Worm (Caenorhabditis elegans): Measurements from ENCODE around the gene clec-161.

clec-161 gene

DNA sequence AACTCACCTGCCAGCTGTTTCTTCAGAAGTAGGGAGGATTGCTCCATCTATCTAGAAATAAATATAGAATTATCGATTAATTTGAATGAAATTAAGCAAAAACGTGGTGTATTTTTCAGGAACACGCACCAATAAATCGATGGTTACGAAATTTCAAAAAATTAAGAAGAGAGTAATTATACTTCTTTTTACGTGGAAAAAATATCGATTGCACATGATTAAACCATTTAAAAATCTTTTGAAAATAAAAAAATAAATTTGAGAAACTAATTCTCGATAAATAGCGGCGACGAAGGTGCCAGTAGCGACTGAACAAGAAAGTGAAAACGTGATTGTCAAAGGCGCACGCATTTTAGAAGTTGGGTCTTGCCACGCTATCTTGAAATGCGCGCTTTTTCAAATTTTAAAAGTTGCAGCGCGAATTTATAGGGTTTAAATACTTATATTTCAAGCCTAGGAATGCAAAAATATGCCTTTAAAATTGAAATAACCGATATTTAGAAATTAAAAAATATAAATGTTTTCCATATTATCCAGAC, 22.6 kb upstream of the clec-161 start, which contains the start of gene ubc-7:
ubc-7 (minus strand) TSS at position 51 of the 539 bp plus-strand sequence.
- TF ChIP-seq T22C8.4 (GFP tag; IDR thresholded peaks at IDR 0.05), result peak; percentile 13; the same call in 1 of the 2 replicates
- TF ChIP-seq tab-1 (GFP tag; IDR thresholded peaks at IDR 0.05), result no peak
- TF ChIP-seq med-1 (GFP tag; optimal IDR thresholded peaks at IDR 0.05; ENCODE audit: insufficient read depth), result no peak
- 0 out of 2 replicates have a peak, but pooled peaks have one; percentile 13 for TF ChIP-seq ztf-23 (GFP tag; IDR thresholded peaks at IDR 0.05)
- no peak for TF ChIP-seq flt-1 (GFP tag; IDR thresholded peaks at IDR 0.05)
- TF ChIP-seq cog-1 (tag; optimal IDR thresholded peaks at IDR 0.05), result peak; percentile 55
- no peak for TF ChIP-seq ztf-29 (GFP tag; IDR thresholded peaks at IDR 0.05)

DNA sequence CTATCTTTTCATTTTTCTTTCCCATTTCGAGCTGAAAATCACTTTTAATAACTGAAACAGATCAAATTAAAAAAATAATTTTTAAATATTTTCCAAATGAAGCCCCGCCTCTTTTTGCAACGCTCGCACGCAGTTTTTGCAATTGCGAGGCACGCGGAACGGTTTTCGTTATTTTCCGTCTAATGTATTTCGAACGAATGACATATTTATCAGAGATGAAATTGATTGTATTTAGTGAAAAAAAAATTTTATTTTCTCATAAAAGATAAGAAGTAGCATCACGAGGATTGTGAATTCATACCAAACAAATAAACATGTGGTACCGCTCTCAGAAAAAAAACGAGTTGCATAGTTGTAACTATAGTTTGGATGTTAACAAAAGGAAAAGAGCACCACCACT, 21.3 kb upstream of the clec-161 start, which contains the start of gene rpac-19:
rpac-19 (minus strand) TSS at position 31 of the 400 bp plus-strand sequence.
- TF ChIP-seq ztf-23 (GFP tag; IDR thresholded peaks at IDR 0.05) (peak; percentile 74), ztf-29 (GFP tag; IDR thresholded peaks at IDR 0.05) (0 out of 2 replicates have a peak, but pooled peaks have one; percentile 52), tab-1 (GFP tag; IDR thresholded peaks at IDR 0.05) (peak; percentile 67; the same call in 1 of the 2 replicates), ref-1 (GFP tag; conservative IDR thresholded peaks at IDR 0.05) (no peak), flt-1 (GFP tag; IDR thresholded peaks at IDR 0.05) (peak; percentile 82), klf-2 (GFP tag; conservative IDR thresholded peaks at IDR 0.05) (0 out of 2 replicates have a peak, but pooled peaks have one; percentile 26), med-1 (GFP tag; optimal IDR thresholded peaks at IDR 0.05; ENCODE audit: insufficient read depth) (peak; percentile 71), cog-1 (tag; optimal IDR thresholded peaks at IDR 0.05) (no peak), T22C8.4 (GFP tag; IDR thresholded peaks at IDR 0.05) (no peak)

DNA sequence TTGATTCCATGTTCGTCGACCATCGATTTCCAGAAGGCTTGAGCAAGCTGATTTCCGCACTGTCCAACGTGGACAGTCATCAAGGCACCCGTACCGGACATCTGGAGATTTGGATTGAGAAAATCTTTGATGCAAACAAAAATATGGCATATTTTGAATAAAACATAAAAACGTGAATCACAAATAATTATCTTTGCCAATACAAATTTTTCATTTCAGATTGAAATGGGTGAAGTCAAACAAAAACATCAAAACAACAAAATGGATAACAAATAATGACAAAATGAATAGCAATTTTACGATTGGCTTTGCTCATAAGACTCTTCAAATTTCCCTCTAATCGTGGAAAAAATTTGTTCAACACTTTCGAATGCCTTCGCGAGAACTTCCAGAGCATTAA, 20.5 kb upstream of the clec-161 start, which contains the start of gene tbg-1:
tbg-1 (minus strand) TSS at position 101 of the 400 bp plus-strand sequence.
- TF ChIP-seq T22C8.4 (GFP tag; IDR thresholded peaks at IDR 0.05), result no peak
- no peak for TF ChIP-seq tab-1 (GFP tag; IDR thresholded peaks at IDR 0.05)
- no peak for TF ChIP-seq flt-1 (GFP tag; IDR thresholded peaks at IDR 0.05)
- TF ChIP-seq cog-1 (tag; optimal IDR thresholded peaks at IDR 0.05), result no peak
- TF ChIP-seq ref-1 (GFP tag; conservative IDR thresholded peaks at IDR 0.05), result no peak
- TF ChIP-seq klf-2 (GFP tag; conservative IDR thresholded peaks at IDR 0.05), result no peak
- no peak for TF ChIP-seq med-1 (GFP tag; optimal IDR thresholded peaks at IDR 0.05; ENCODE audit: insufficient read depth)
- TF ChIP-seq ztf-29 (GFP tag; IDR thresholded peaks at IDR 0.05), result no peak
- TF ChIP-seq ztf-23 (GFP tag; IDR thresholded peaks at IDR 0.05), result no peak

DNA sequence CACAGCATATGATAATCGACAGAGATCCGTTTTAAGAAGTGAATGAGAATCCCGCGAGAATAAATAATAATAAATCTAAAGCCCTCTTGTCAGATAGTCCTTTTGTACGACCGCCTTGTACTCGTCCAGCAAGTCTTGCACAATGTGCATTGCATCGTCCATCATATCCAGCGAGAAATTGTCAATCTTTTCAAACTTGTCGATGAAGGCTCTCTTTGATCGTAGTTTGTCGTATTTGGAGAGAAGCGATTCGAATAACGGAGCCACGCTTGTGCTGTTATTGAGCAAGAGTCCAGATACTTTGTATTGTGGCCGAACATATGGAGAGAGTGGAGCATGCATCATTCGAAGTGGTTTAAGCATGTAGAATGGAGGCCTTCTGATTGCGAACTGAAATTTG, 18.1 kb upstream of the clec-161 start:
- TF ChIP-seq ztf-29 (GFP tag; IDR thresholded peaks at IDR 0.05), result no peak
- TF ChIP-seq cog-1 (tag; optimal IDR thresholded peaks at IDR 0.05), result no peak
- no peak for TF ChIP-seq klf-2 (GFP tag; conservative IDR thresholded peaks at IDR 0.05)
- no peak for TF ChIP-seq med-1 (GFP tag; optimal IDR thresholded peaks at IDR 0.05; ENCODE audit: insufficient read depth)
- no peak for TF ChIP-seq T22C8.4 (GFP tag; IDR thresholded peaks at IDR 0.05)
- TF ChIP-seq ref-1 (GFP tag; conservative IDR thresholded peaks at IDR 0.05), result no peak
- TF ChIP-seq ztf-23 (GFP tag; IDR thresholded peaks at IDR 0.05), result no peak
- no peak for TF ChIP-seq flt-1 (GFP tag; IDR thresholded peaks at IDR 0.05)
- no peak for TF ChIP-seq tab-1 (GFP tag; IDR thresholded peaks at IDR 0.05)

DNA sequence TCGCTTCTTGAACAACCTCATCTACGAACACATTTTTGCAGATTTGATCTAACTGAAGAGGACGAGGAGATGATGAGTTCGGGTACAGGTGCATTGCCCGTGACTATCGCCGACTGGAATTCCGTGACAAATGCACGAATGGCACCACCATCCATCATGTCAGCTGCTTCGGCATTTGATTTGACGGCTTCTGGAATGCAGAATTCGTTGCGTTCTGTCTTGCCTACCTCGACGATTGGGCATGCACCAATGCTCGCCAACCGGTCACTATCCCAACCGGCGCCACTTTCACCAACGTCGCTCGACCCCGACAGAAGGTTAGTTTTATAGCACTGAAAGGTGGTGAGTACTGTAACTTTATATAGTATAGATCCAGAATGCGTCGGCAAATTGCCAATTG, 14.9 kb upstream of the clec-161 start:
- TF ChIP-seq ref-1 (GFP tag; conservative IDR thresholded peaks at IDR 0.05), result no peak
- TF ChIP-seq ztf-23 (GFP tag; IDR thresholded peaks at IDR 0.05), result no peak
- no peak for TF ChIP-seq tab-1 (GFP tag; IDR thresholded peaks at IDR 0.05)
- TF ChIP-seq T22C8.4 (GFP tag; IDR thresholded peaks at IDR 0.05), result no peak
- no peak for TF ChIP-seq cog-1 (tag; optimal IDR thresholded peaks at IDR 0.05)
- no peak for TF ChIP-seq flt-1 (GFP tag; IDR thresholded peaks at IDR 0.05)
- TF ChIP-seq ztf-29 (GFP tag; IDR thresholded peaks at IDR 0.05), result no peak
- TF ChIP-seq med-1 (GFP tag; optimal IDR thresholded peaks at IDR 0.05; ENCODE audit: insufficient read depth), result no peak
- no peak for TF ChIP-seq klf-2 (GFP tag; conservative IDR thresholded peaks at IDR 0.05)

DNA sequence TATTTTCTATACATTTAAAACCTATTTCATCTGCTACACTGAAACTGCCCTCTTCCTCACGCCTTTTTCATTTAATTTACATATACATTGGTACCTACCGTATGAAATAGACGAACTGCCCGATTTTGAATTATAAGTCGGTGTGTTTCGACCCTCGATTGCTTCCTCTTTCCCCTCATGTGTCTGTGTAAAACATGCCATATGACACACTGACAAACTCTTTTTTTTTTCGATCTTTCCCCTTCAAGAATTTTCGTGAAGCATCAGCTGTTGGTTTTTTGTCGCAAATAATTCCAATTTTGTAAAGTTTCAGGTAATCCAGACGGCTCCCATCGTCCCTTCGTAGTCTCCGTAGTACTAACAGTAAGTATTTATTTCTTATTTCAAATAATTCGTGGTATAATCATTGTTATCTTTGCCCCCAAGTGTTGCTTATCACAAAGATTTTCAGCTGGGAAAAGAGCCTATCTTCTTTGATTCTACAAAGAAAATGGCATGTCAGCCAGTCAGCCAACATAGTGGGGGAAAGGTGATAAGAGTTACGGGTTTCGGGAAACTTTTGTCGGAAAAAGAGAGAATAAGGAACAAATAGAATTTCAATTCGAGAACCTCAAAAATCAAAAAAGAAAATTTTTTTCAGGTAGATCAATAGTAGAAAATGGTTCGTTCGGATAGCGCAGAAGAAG, 13.4 kb upstream of the clec-161 start:
- TF ChIP-seq T22C8.4 (GFP tag; IDR thresholded peaks at IDR 0.05) (no peak), ztf-23 (GFP tag; IDR thresholded peaks at IDR 0.05) (no peak)

DNA sequence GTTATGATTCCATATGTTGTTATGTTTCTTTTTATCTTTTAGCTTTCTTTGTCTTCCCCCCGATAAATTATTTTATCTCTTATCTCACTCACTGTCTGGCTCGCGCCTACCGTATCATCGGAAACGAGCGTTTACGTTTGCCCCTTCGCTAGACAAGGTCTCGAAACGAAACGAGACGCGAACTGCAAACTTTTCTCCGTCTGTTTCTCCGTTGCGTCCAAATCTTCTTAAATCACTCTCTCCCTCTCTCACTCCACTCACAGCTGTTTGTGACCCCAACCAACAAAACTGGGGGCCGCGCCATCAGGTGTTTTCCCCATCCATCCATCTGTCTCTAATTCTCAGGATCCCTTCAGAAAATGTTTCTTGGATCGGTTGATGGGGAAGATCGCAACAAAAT, 11.6 kb upstream of the clec-161 start:
- TF ChIP-seq klf-2 (GFP tag; conservative IDR thresholded peaks at IDR 0.05) (no peak), ztf-29 (GFP tag; IDR thresholded peaks at IDR 0.05) (no peak), ref-1 (GFP tag; conservative IDR thresholded peaks at IDR 0.05) (no peak), T22C8.4 (GFP tag; IDR thresholded peaks at IDR 0.05) (no peak), flt-1 (GFP tag; IDR thresholded peaks at IDR 0.05) (no peak), cog-1 (tag; optimal IDR thresholded peaks at IDR 0.05) (no peak), med-1 (GFP tag; optimal IDR thresholded peaks at IDR 0.05; ENCODE audit: insufficient read depth) (no peak), tab-1 (GFP tag; IDR thresholded peaks at IDR 0.05) (no peak), ztf-23 (GFP tag; IDR thresholded peaks at IDR 0.05) (no peak)

DNA sequence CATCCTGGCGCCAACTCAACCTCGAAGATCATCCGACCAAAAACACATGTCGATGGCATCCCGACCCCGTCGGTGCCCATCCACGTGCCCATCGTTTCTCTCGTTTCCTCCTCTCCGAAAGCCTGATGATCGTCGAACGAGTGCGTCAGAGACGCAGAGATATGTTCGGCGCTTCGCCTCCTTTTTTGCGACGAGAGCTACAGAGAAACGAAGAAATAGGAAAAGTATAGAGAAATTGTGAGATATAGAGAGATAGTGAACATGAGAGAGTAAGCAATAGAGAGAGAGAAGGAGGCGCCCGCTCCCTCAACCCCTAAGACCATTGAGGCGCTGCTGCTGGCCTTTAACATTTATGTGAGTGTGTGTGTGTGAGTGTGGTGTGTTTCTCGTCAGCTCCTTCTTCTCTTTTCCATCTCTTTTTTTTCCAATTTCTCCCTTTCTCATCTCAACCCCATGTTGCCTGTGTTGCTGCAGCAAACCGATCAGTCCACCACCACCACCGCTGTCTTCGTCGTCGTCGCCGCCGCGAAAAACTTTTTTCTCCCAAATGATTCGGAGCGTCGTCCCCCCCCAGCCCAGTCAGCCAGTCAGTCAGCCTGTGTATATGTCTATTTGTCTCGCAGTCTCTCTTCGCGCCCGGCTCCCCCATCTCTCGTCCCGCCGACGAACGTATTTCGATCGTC, 10.7 kb upstream of the clec-161 start, which contains the start of gene hlh-11:
hlh-11 (plus strand) TSS at position 633 of the 683 bp plus-strand sequence.
- TF ChIP-seq klf-2 (GFP tag; conservative IDR thresholded peaks at IDR 0.05) (0 out of 2 replicates have a peak, but pooled peaks have one; percentile 47), flt-1 (GFP tag; IDR thresholded peaks at IDR 0.05) (0 out of 2 replicates have a peak, but pooled peaks have one; percentile 8), ztf-23 (GFP tag; IDR thresholded peaks at IDR 0.05) (no peak; the same call in 1 of the 2 replicates), cog-1 (tag; optimal IDR thresholded peaks at IDR 0.05) (no peak)

DNA sequence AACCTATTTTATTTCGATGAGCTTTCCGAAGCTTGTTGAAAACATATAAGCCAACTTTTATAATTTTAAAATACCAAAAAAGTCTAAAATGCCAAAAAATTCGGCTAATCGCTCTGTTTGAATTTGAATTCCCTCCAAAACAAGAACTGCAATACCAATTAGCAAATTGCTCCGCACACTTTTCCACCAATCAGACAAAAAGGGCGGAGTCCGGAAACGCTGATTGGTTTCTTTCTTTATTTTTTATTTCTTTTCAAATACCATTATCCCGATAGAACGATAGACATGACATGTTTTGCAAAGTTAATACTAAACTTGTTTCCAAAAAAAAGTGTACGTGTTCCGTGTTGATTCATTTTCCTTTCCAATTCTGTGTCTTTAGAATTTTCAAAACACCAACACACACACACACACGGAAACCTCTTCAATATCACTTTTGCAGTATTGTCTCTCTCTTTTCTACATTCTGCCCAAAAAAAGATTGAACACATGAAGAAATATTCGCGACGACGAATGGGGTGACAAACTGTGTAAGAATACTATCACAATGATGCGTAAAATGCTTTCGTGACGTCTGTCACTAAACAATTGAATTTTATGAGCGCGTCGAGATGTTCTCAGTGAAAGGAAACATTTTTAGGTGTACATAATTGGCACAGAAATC, 9.2 kb upstream of the clec-161 start:
- TF ChIP-seq med-1 (GFP tag; optimal IDR thresholded peaks at IDR 0.05; ENCODE audit: insufficient read depth) (no peak), T22C8.4 (GFP tag; IDR thresholded peaks at IDR 0.05) (no peak), ref-1 (GFP tag; conservative IDR thresholded peaks at IDR 0.05) (no peak), ztf-23 (GFP tag; IDR thresholded peaks at IDR 0.05) (no peak), cog-1 (tag; optimal IDR thresholded peaks at IDR 0.05) (no peak), ztf-29 (GFP tag; IDR thresholded peaks at IDR 0.05) (no peak), flt-1 (GFP tag; IDR thresholded peaks at IDR 0.05) (no peak), klf-2 (GFP tag; conservative IDR thresholded peaks at IDR 0.05) (no peak), tab-1 (GFP tag; IDR thresholded peaks at IDR 0.05) (no peak)
